Worm (Caenorhabditis elegans) whole organism, L1 larva: ENCODE measurements around the gene srh-45.

Experiments
- blmp-1 ChIP-seq: fragments of 150-350 bp; optimal IDR thresholded peaks from 2 replicates; lab custom pipeline; 2014; ENCODE audit warnings: missing biosample characterization, missing genetic modification characterization
- ceh-82 ChIP-seq, 3 experiments: fragments of 150-350 bp in 1 of 3; sonication (generic microtip) in 2 of 3; optimal IDR thresholded peaks; 2 replicates each; lab custom pipeline; 2014 to 2017; ENCODE audit warnings: missing biosample characterization in 3 of 3, missing genetic modification characterization in 3 of 3
- ces-1 ChIP-seq: fragments of 150-350 bp; optimal IDR thresholded peaks from 2 replicates; lab custom pipeline; 2014; ENCODE audit warnings: missing biosample characterization, missing genetic modification reagents, missing genetic modification characterization
- isw-1 ChIP-seq: fragments of 200-800 bp; sonication (Bioruptor generic); IDR thresholded peaks from 2 replicates; pipeline ENCODE4 v1.3.6; 2022; ENCODE audit warnings: missing genetic modification characterization, missing compliant biosample characterization
- lin-15B ChIP-seq: fragments of 150-350 bp; sonication (generic microtip); optimal IDR thresholded peaks from 3 replicates; lab custom pipeline; 2014; ENCODE audit warnings: missing biosample characterization, missing genetic modification characterization
- lsy-2 ChIP-seq, 2 experiments: fragments of 150-350 bp; optimal IDR thresholded peaks; 2 replicates each; lab custom pipeline; 2014; ENCODE audit warnings: missing biosample characterization in 2 of 2, missing genetic modification characterization in 2 of 2
- mep-1 ChIP-seq: fragments of 150-350 bp; optimal IDR thresholded peaks from 2 replicates; lab custom pipeline; 2014; ENCODE audit warnings: missing biosample characterization, missing genetic modification characterization
- nhr-77 ChIP-seq: fragments of 150-350 bp; optimal IDR thresholded peaks from 2 replicates; lab custom pipeline; 2014; ENCODE audit warnings: missing biosample characterization, missing genetic modification characterization
- skn-1 ChIP-seq: fragments of 150-350 bp; optimal IDR thresholded peaks from 2 replicates; lab custom pipeline; 2014; ENCODE audit warnings: missing biosample characterization, missing genetic modification characterization
- snpc-4 ChIP-seq: fragments of 150-350 bp; optimal IDR thresholded peaks from 2 replicates; lab custom pipeline; 2014; ENCODE audit warnings: missing biosample characterization, missing genetic modification characterization
- sptf-1 ChIP-seq: fragments of 150-350 bp; optimal IDR thresholded peaks from 2 replicates; lab custom pipeline; 2014; ENCODE audit warnings: missing biosample characterization, missing genetic modification characterization
- unc-62 ChIP-seq: fragments of 150-350 bp; optimal IDR thresholded peaks from 2 replicates; lab custom pipeline; 2014; ENCODE audit warnings: missing biosample characterization, missing genetic modification reagents, missing genetic modification characterization

ce11 chrV:11268791-11269190 lies 36.0 kb downstream of the srh-45 start, which contains the start of gene str-115:
- TF ChIP-seq snpc-4 (tag; lab: Kevin White, UChicago), result no peak
- no peak for TF ChIP-seq isw-1
- TF ChIP-seq mep-1 (tag; lab: Kevin White, UChicago), result no peak
- no peak for TF ChIP-seq lsy-2 (tag; optimal IDR thresholded peaks at IDR 0.05; lab: Kevin White, UChicago)
- TF ChIP-seq nhr-77 (tag; lab: Kevin White, UChicago), result no peak
- TF ChIP-seq lin-15B (tag; lab: Kevin White, UChicago), result no peak
- no peak for TF ChIP-seq unc-62 (GFP tag; lab: Kevin White, UChicago)
- no peak for TF ChIP-seq blmp-1 (tag; lab: Kevin White, UChicago)
- no peak for TF ChIP-seq ceh-82 (tag; optimal IDR thresholded peaks at IDR 0.05; lab: Kevin White, UChicago)
- TF ChIP-seq sptf-1 (tag; lab: Kevin White, UChicago), result no peak
- TF ChIP-seq skn-1, result no peak
- no peak for TF ChIP-seq ces-1 (GFP tag; lab: Kevin White, UChicago)
